Worm (Caenorhabditis elegans) whole organism, L2 larva: ENCODE results near the gene spp-4.
A peak's percentile ranks its signal among the peaks of the same experiment; 100 is the strongest.

ENCODE experiments used
- C34F6.9 ChIP-seq: fragments of 150-350 bp; optimal IDR thresholded peaks from 2 replicates; lab custom pipeline; 2014; ENCODE audit warnings: missing biosample characterization, missing genetic modification characterization
- F13H6.1 ChIP-seq: sonication (generic microtip); optimal IDR thresholded peaks from 2 replicates; lab custom pipeline; 2016; ENCODE audit warnings: missing genetic modification characterization, missing compliant biosample characterization
- R02D3.7 ChIP-seq: fragments of 150-350 bp; optimal IDR thresholded peaks from 2 replicates; lab custom pipeline; 2014; ENCODE audit warnings: missing biosample characterization, missing genetic modification characterization
- Y55F3AM.14 ChIP-seq: fragments of 200-800 bp; sonication (Bioruptor generic); optimal IDR thresholded peaks from 2 replicates; lab custom pipeline; 2018; ENCODE audit warnings: mild to moderate bottlenecking, missing genetic modification characterization, missing compliant biosample characterization
- ZK546.5 ChIP-seq: sonication (generic microtip); optimal IDR thresholded peaks from 2 replicates; lab custom pipeline; 2017; ENCODE audit warnings: missing biosample characterization, missing genetic modification characterization
- alr-1 ChIP-seq: fragments of 150-350 bp; optimal IDR thresholded peaks from 2 replicates; lab custom pipeline; 2014; ENCODE audit warnings: missing biosample characterization, missing genetic modification characterization
- aly-2 ChIP-seq: fragments of 150-350 bp; optimal IDR thresholded peaks from 2 replicates; lab custom pipeline; 2014; ENCODE audit warnings: missing biosample characterization, missing genetic modification characterization
- ama-1 ChIP-seq: fragments of 150-350 bp; optimal IDR thresholded peaks from 2 replicates; lab custom pipeline; 2018; ENCODE audit warnings: inconsistent platforms
- blmp-1 ChIP-seq: sonication (generic microtip); optimal IDR thresholded peaks from 2 replicates; lab custom pipeline; 2017; ENCODE audit warnings: missing genetic modification characterization, mild to moderate bottlenecking, missing compliant biosample characterization, antibody characterized with exemption, moderate library complexity; ENCODE audit not compliant: insufficient read depth
- ceh-16 ChIP-seq: fragments of 150-350 bp; optimal IDR thresholded peaks from 2 replicates; lab custom pipeline; 2014; ENCODE audit warnings: missing biosample characterization, missing genetic modification characterization
- ceh-82 ChIP-seq: fragments of 150-350 bp; optimal IDR thresholded peaks from 2 replicates; lab custom pipeline; 2014; ENCODE audit warnings: missing biosample characterization, missing genetic modification characterization
- crh-2 ChIP-seq: sonication (generic microtip); optimal IDR thresholded peaks from 2 replicates; lab custom pipeline; 2017; ENCODE audit warnings: missing biosample characterization, missing genetic modification characterization
- dmd-4 ChIP-seq: sonication (generic microtip); optimal IDR thresholded peaks from 2 replicates; lab custom pipeline; 2017; ENCODE audit warnings: missing biosample characterization, missing genetic modification characterization
- egl-27 ChIP-seq: sonication (generic microtip); optimal IDR thresholded peaks from 3 replicates; lab custom pipeline; 2017; ENCODE audit warnings: missing biosample characterization, missing genetic modification reagents, missing genetic modification characterization
- elt-1 ChIP-seq: fragments of 150-350 bp; optimal IDR thresholded peaks from 2 replicates; lab custom pipeline; 2014; ENCODE audit warnings: missing biosample characterization, missing genetic modification characterization
- elt-3 ChIP-seq: sonication (generic microtip); optimal IDR thresholded peaks from 2 replicates; lab custom pipeline; 2017; ENCODE audit warnings: missing biosample characterization, missing genetic modification characterization
- fos-1 ChIP-seq: fragments of 150-350 bp; optimal IDR thresholded peaks from 2 replicates; lab custom pipeline; 2014; ENCODE audit warnings: missing biosample characterization, missing genetic modification characterization
- gmeb-1 ChIP-seq: fragments of 150-350 bp; optimal IDR thresholded peaks from 2 replicates; lab custom pipeline; 2014; ENCODE audit warnings: missing biosample characterization, missing genetic modification characterization
- lin-11 ChIP-seq: fragments of 150-350 bp; sonication (generic microtip); optimal IDR thresholded peaks from 2 replicates; lab custom pipeline; 2014; ENCODE audit warnings: missing biosample characterization, missing genetic modification characterization, inconsistent platforms, mixed read lengths
- lin-13 ChIP-seq: fragments of 150-350 bp; optimal IDR thresholded peaks from 2 replicates; lab custom pipeline; 2014; ENCODE audit warnings: missing biosample characterization, missing genetic modification reagents, missing genetic modification characterization
- lin-39 ChIP-seq: fragments of 150-350 bp; optimal IDR thresholded peaks from 2 replicates; lab custom pipeline; 2014; ENCODE audit warnings: missing biosample characterization, missing genetic modification reagents, missing genetic modification characterization
- lsy-2 ChIP-seq, 2 experiments: fragments of 150-350 bp in 1 of 2; sonication (generic microtip) in 1 of 2; optimal IDR thresholded peaks; 2 replicates each; lab custom pipeline; 2014 to 2017; ENCODE audit warnings: missing biosample characterization in 2 of 2, missing genetic modification characterization in 2 of 2
- mab-5 ChIP-seq: fragments of 150-350 bp; optimal IDR thresholded peaks from 2 replicates; lab custom pipeline; 2014; ENCODE audit warnings: missing biosample characterization, missing genetic modification characterization
- mbf-1 ChIP-seq: sonication (generic microtip); optimal IDR thresholded peaks from 2 replicates; lab custom pipeline; 2017; ENCODE audit warnings: missing biosample characterization, missing genetic modification characterization
- mdl-1 ChIP-seq, 2 experiments: fragments of 150-350 bp in 1 of 2; sonication (generic microtip) in 1 of 2; optimal IDR thresholded peaks; 2 replicates each; lab custom pipeline; 2017; ENCODE audit warnings: missing biosample characterization in 2 of 2, missing genetic modification characterization in 2 of 2
- nhr-10 ChIP-seq: sonication (generic microtip); optimal IDR thresholded peaks from 2 replicates; lab custom pipeline; 2017; ENCODE audit warnings: missing biosample characterization, missing genetic modification characterization
- nhr-11 ChIP-seq: fragments of 150-350 bp; optimal IDR thresholded peaks from 2 replicates; lab custom pipeline; 2014; ENCODE audit warnings: missing biosample characterization, missing genetic modification characterization
- nhr-12 ChIP-seq: fragments of 150-350 bp; optimal IDR thresholded peaks from 2 replicates; lab custom pipeline; 2014; ENCODE audit warnings: missing biosample characterization, missing genetic modification characterization
- nhr-129 ChIP-seq: fragments of 150-350 bp; optimal IDR thresholded peaks from 2 replicates; lab custom pipeline; 2014; ENCODE audit warnings: missing biosample characterization, missing genetic modification characterization
- nhr-21 ChIP-seq: fragments of 150-350 bp; optimal IDR thresholded peaks from 2 replicates; lab custom pipeline; 2014; ENCODE audit warnings: missing biosample characterization, missing genetic modification characterization
- nhr-23 ChIP-seq: fragments of 150-350 bp; optimal IDR thresholded peaks from 2 replicates; lab custom pipeline; 2014; ENCODE audit warnings: missing biosample characterization, missing genetic modification reagents, missing genetic modification characterization
- nhr-237 ChIP-seq: fragments of 150-350 bp; optimal IDR thresholded peaks from 2 replicates; lab custom pipeline; 2014; ENCODE audit warnings: missing biosample characterization, missing genetic modification characterization
- nhr-25 ChIP-seq: fragments of 150-350 bp; sonication (generic microtip); optimal IDR thresholded peaks from 3 replicates; lab custom pipeline; 2014; ENCODE audit warnings: missing biosample characterization, missing genetic modification characterization
- nhr-6 ChIP-seq: fragments of 150-350 bp; optimal IDR thresholded peaks from 2 replicates; lab custom pipeline; 2014; ENCODE audit warnings: missing biosample characterization, missing genetic modification characterization
- nhr-77 ChIP-seq: fragments of 150-350 bp; optimal IDR thresholded peaks from 2 replicates; lab custom pipeline; 2014; ENCODE audit warnings: missing biosample characterization, missing genetic modification characterization
- peb-1 ChIP-seq: fragments of 150-350 bp; optimal IDR thresholded peaks from 2 replicates; lab custom pipeline; 2014; ENCODE audit warnings: missing biosample characterization, missing genetic modification characterization
- sem-4 ChIP-seq: fragments of 150-350 bp; optimal IDR thresholded peaks from 2 replicates; lab custom pipeline; 2014; ENCODE audit warnings: missing biosample characterization, missing genetic modification reagents, missing genetic modification characterization
- skn-1 ChIP-seq: sonication (generic microtip); optimal IDR thresholded peaks from 2 replicates; lab custom pipeline; 2017; ENCODE audit warnings: missing biosample characterization, missing genetic modification characterization
- sma-3 ChIP-seq: sonication (generic microtip); optimal IDR thresholded peaks from 2 replicates; lab custom pipeline; 2016; ENCODE audit warnings: missing genetic modification reagents, missing genetic modification characterization, missing compliant biosample characterization
- sma-9 ChIP-seq, 2 experiments: fragments of 150-350 bp in 1 of 2; sonication (generic microtip) in 1 of 2; optimal IDR thresholded peaks; 2 replicates each; lab custom pipeline; 2014 to 2016; ENCODE audit warnings: missing genetic modification characterization in 2 of 2, mild to moderate bottlenecking in 1 of 2, missing biosample characterization in 1 of 2, missing compliant biosample characterization in 1 of 2, missing genetic modification reagents in 1 of 2, moderate library complexity in 1 of 2
- snpc-4 ChIP-seq: fragments of 150-350 bp; optimal IDR thresholded peaks from 2 replicates; lab custom pipeline; 2014; ENCODE audit warnings: missing biosample characterization, missing genetic modification characterization
- unc-39 ChIP-seq: fragments of 150-350 bp; optimal IDR thresholded peaks from 2 replicates; lab custom pipeline; 2014; ENCODE audit warnings: missing biosample characterization, missing genetic modification characterization
- unc-55 ChIP-seq: fragments of 150-350 bp; sonication (generic microtip); optimal IDR thresholded peaks from 3 replicates; lab custom pipeline; 2014; ENCODE audit warnings: missing biosample characterization, missing genetic modification reagents, missing genetic modification characterization
- unc-62 ChIP-seq: fragments of 150-350 bp; optimal IDR thresholded peaks from 2 replicates; lab custom pipeline; 2014; ENCODE audit warnings: missing biosample characterization, missing genetic modification reagents, missing genetic modification characterization
- zag-1 ChIP-seq: fragments of 150-350 bp; optimal IDR thresholded peaks from 2 replicates; lab custom pipeline; 2014; ENCODE audit warnings: missing biosample characterization, missing genetic modification characterization
- ztf-1 ChIP-seq: fragments of 200-800 bp; sonication (Bioruptor generic); conservative IDR thresholded peaks from 2 replicates; pipeline ENCODE4 v1.3.6; 2022; ENCODE audit warnings: missing genetic modification characterization, missing compliant biosample characterization
- ztf-11 ChIP-seq: sonication (generic microtip); optimal IDR thresholded peaks from 2 replicates; lab custom pipeline; 2017; ENCODE audit warnings: missing biosample characterization, missing genetic modification characterization
- ztf-4 ChIP-seq: fragments of 150-350 bp; optimal IDR thresholded peaks from 2 replicates; lab custom pipeline; 2014; ENCODE audit warnings: missing biosample characterization, missing genetic modification characterization

Gene spp-4

ce11 chrX:7340394-7340793, 21.8 kb upstream of the spp-4 start:
- peak; percentile 6 for TF ChIP-seq nhr-25
- TF ChIP-seq unc-55 (GFP tag; lab: Kevin White, UChicago), result peak; percentile 31
- no peak for TF ChIP-seq unc-39 (tag; lab: Kevin White, UChicago)
- TF ChIP-seq unc-62 (GFP tag; lab: Kevin White, UChicago), result no peak
- peak; percentile 22 for TF ChIP-seq lin-11 (tag; lab: Kevin White, UChicago)
- TF ChIP-seq R02D3.7 (tag; lab: Kevin White, UChicago), result no peak
- TF ChIP-seq nhr-129 (tag; lab: Kevin White, UChicago), result peak; percentile 0
- TF ChIP-seq blmp-1, result peak; percentile 10
- peak in 1 of 2 experiments; percentile 5 for TF ChIP-seq lsy-2 (tag; optimal IDR thresholded peaks at IDR 0.05; lab: Kevin White, UChicago)

- peak; percentile 73 for TF ChIP-seq zag-1
- peak; percentile 96 for TF ChIP-seq fos-1
- TF ChIP-seq nhr-25, result peak; percentile 96
- no peak for TF ChIP-seq ztf-11 (tag; lab: Kevin White, UChicago)
- no peak for TF ChIP-seq mbf-1 (tag; lab: Kevin White, UChicago)
- TF ChIP-seq nhr-77, result peak; percentile 67
- peak; percentile 43 for TF ChIP-seq dmd-4
- no peak for TF ChIP-seq elt-1 (tag; lab: Kevin White, UChicago)
- TF ChIP-seq C34F6.9 (tag; lab: Kevin White, UChicago), result peak; percentile 99
- TF ChIP-seq unc-55 (GFP tag; lab: Kevin White, UChicago), result peak; percentile 97
- no peak for TF ChIP-seq nhr-23 (tag; lab: Kevin White, UChicago)
- peak; percentile 77 for TF ChIP-seq skn-1 (tag; lab: Kevin White, UChicago)
- TF ChIP-seq unc-39 (tag; lab: Kevin White, UChicago), result no peak
- peak; percentile 97 for TF ChIP-seq crh-2 (tag; lab: Kevin White, UChicago)
- TF ChIP-seq nhr-12 (tag; lab: Kevin White, UChicago), result no peak
- TF ChIP-seq nhr-11 (tag; lab: Kevin White, UChicago), result no peak
- peak; percentile 48 for TF ChIP-seq lin-39 (tag; lab: Kevin White, UChicago)
- no peak for TF ChIP-seq nhr-237 (tag; lab: Kevin White, UChicago)
- peak; percentile 71 for TF ChIP-seq nhr-10 (tag; lab: Kevin White, UChicago)
- peak; percentile 92 for TF ChIP-seq nhr-21 (tag; lab: Kevin White, UChicago)
- peak; percentile 94 for TF ChIP-seq sma-3
- peak; percentile 83 for TF ChIP-seq gmeb-1 (tag; lab: Kevin White, UChicago)
- TF ChIP-seq peb-1, result no peak
- TF ChIP-seq egl-27 (tag; lab: Kevin White, UChicago), result peak; percentile 93
- TF ChIP-seq nhr-129 (tag; lab: Kevin White, UChicago), result peak; percentile 98
- TF ChIP-seq F13H6.1 (tag; lab: Kevin White, UChicago), result peak; percentile 98
- TF ChIP-seq lsy-2 (tag; optimal IDR thresholded peaks at IDR 0.05; lab: Kevin White, UChicago), result peak; percentile 79 to 93
- peak; percentile 71 for TF ChIP-seq ceh-82 (tag; lab: Kevin White, UChicago)
- no peak for TF ChIP-seq ztf-1 (GFP tag; lab: Robert Waterston, UW)
- peak; percentile 93 for TF ChIP-seq mab-5
- peak; percentile 77 for TF ChIP-seq ama-1
- peak; percentile 79 for TF ChIP-seq snpc-4 (tag; lab: Kevin White, UChicago)
- TF ChIP-seq R02D3.7 (tag; lab: Kevin White, UChicago), result no peak
- TF ChIP-seq ZK546.5 (tag; lab: Kevin White, UChicago), result no peak
- peak; percentile 94 for TF ChIP-seq sem-4 (tag; lab: Kevin White, UChicago)
- TF ChIP-seq blmp-1, result peak; percentile 58
- peak; percentile 87 for TF ChIP-seq nhr-6 (tag; lab: Kevin White, UChicago)
- TF ChIP-seq ztf-4 (tag; lab: Kevin White, UChicago), result peak; percentile 88
- peak; percentile 96 for TF ChIP-seq lin-11 (tag; lab: Kevin White, UChicago)
- TF ChIP-seq mdl-1 (tag; optimal IDR thresholded peaks at IDR 0.05; lab: Kevin White, UChicago), result peak; percentile 74 to 95
- TF ChIP-seq Y55F3AM.14 (GFP tag; lab: Kevin White, UChicago), result peak; percentile 84
- peak; percentile 70 for TF ChIP-seq unc-62 (GFP tag; lab: Kevin White, UChicago)
- peak; percentile 96 for TF ChIP-seq sma-9 (GFP tag; optimal IDR thresholded peaks at IDR 0.05; lab: Kevin White, UChicago)
- TF ChIP-seq sma-9 (tag; optimal IDR thresholded peaks at IDR 0.05; lab: Kevin White, UChicago), result no peak
- no peak for TF ChIP-seq elt-3 (tag; lab: Kevin White, UChicago)
- TF ChIP-seq ceh-16 (tag; lab: Kevin White, UChicago), result peak; percentile 76
- peak; percentile 93 for TF ChIP-seq lin-13
- no peak for TF ChIP-seq aly-2
- no peak for TF ChIP-seq alr-1 (tag; lab: Kevin White, UChicago)
Observed at ce11 chrX:7334302-7334724, 15.8 kb upstream of the spp-4 start, which contains the start of gene epg-7. Gene epg-7, plus strand, starts transcription at chrX:7334714.
